Worm (Caenorhabditis elegans) whole organism, midembryonic: ENCODE data around the gene R186.3.

Experiments
- T22C8.4 ChIP-seq: fragments of 200-800 bp; sonication (Bioruptor generic); IDR thresholded peaks from 2 replicates; pipeline ENCODE4 v1.3.6; 2022; ENCODE audit warnings: missing genetic modification characterization, missing compliant biosample characterization
- cog-1 ChIP-seq: sonication (generic microtip); optimal IDR thresholded peaks from 2 replicates; lab custom pipeline; 2016; ENCODE audit warnings: missing genetic modification characterization, missing compliant biosample characterization
- flt-1 ChIP-seq: fragments of 200-800 bp; sonication (Bioruptor generic); IDR thresholded peaks from 2 replicates; pipeline ENCODE4 v1.3.6; 2022; ENCODE audit warnings: missing genetic modification characterization, missing compliant biosample characterization
- klf-2 ChIP-seq: fragments of 200-800 bp; sonication (Bioruptor generic); conservative IDR thresholded peaks from 2 replicates; pipeline ENCODE4 v1.3.6; 2022; ENCODE audit warnings: missing genetic modification reagents, missing genetic modification characterization, missing compliant biosample characterization
- med-1 ChIP-seq: sonication (generic microtip); optimal IDR thresholded peaks from 2 replicates; lab custom pipeline; 2017; ENCODE audit warnings: missing genetic modification characterization, mild to moderate bottlenecking, missing compliant biosample characterization, antibody characterized with exemption, missing genetic modification reagents; ENCODE audit not compliant: insufficient read depth
- ref-1 ChIP-seq: fragments of 200-800 bp; sonication (Bioruptor generic); conservative IDR thresholded peaks from 2 replicates; pipeline ENCODE4 v1.3.6; 2022; ENCODE audit warnings: missing genetic modification reagents, missing genetic modification characterization, missing compliant biosample characterization
- tab-1 ChIP-seq: fragments of 200-800 bp; sonication (Bioruptor generic); IDR thresholded peaks from 2 replicates; pipeline ENCODE4 v1.3.6; 2022; ENCODE audit warnings: missing genetic modification characterization, missing compliant biosample characterization
- ztf-23 ChIP-seq: fragments of 200-800 bp; sonication (Bioruptor generic); IDR thresholded peaks from 2 replicates; pipeline ENCODE4 v1.3.6; 2022; ENCODE audit warnings: missing genetic modification reagents, missing genetic modification characterization, missing compliant biosample characterization
- ztf-29 ChIP-seq: fragments of 200-800 bp; sonication (Bioruptor generic); IDR thresholded peaks from 2 replicates; pipeline ENCODE4 v1.3.6; 2022; ENCODE audit warnings: missing genetic modification reagents, missing genetic modification characterization, missing compliant biosample characterization

Gene R186.3

DNA sequence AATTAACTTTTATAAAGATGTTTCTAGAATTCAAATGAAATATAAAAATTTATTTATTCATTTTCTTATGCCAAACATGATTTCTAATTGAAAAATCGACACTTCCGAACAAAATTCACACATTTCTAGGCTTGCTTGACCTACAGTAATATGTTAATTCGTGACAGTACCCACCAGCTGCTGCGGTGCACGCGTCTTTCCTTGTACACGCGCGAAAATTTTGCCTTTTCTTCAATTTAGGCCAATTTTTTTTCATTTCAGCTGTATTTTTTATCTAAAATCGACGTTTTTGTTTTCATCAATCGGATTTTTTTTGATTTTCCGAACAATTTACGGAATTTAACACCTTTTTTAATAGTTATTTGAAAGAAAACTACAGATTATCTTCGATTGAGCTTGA lies 33.1 kb upstream of the R186.3 start:
- TF ChIP-seq klf-2 (GFP tag; lab: Robert Waterston, UW) (no peak), flt-1 (no peak), ref-1 (GFP tag; lab: Robert Waterston, UW) (no peak), ztf-29 (GFP tag; lab: Robert Waterston, UW) (no peak), ztf-23 (GFP tag; lab: Robert Waterston, UW) (no peak), cog-1 (tag; lab: Kevin White, UChicago) (no peak), tab-1 (GFP tag; lab: Robert Waterston, UW) (no peak), med-1 (GFP tag; lab: Kevin White, UChicago) (no peak), T22C8.4 (GFP tag; lab: Robert Waterston, UW) (no peak)

DNA sequence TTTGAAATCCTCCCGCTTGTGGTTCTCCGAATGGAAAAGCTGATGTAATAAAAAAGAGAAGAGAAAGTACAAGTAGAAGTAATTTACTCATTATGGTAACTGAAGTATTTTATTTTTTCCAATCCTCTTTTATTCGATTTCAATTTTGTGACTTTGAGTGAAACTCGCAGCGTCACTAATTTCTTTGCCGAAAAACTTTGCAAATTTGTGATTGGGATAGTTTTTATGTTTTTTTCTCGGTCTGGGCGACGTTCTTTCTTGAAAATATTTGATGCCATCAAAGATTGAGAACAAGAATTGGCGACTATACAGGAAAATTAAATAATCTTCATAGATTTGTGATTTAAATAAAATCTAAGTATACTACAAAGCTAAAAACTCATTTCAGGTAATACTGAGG lies 32.5 kb upstream of the R186.3 start, which contains the start of gene far-4:
Gene far-4, minus strand, starts transcription at position 101 of the 400 bp plus-strand sequence.
- TF ChIP-seq ref-1 (GFP tag; lab: Robert Waterston, UW), result no peak
- TF ChIP-seq med-1 (GFP tag; lab: Kevin White, UChicago), result no peak
- no peak for TF ChIP-seq ztf-29 (GFP tag; lab: Robert Waterston, UW)
- no peak for TF ChIP-seq klf-2 (GFP tag; lab: Robert Waterston, UW)

- TF ChIP-seq cog-1 (tag; lab: Kevin White, UChicago) (no peak), klf-2 (GFP tag; lab: Robert Waterston, UW) (no peak), ref-1 (GFP tag; lab: Robert Waterston, UW) (no peak), flt-1 (no peak), T22C8.4 (GFP tag; lab: Robert Waterston, UW) (no peak)
Measured at ce11 chrV:12997422-12997821, 30.4 kb upstream of the R186.3 start, which contains the start of gene far-3. Gene far-3, minus strand, starts transcription at chrV:12997522.

ce11 chrV:12995269-12995668 lies 28.3 kb upstream of the R186.3 start, which contains the start of gene far-5:
Gene far-5, plus strand, starts transcription at chrV:12995569.
- no peak for TF ChIP-seq ztf-29 (GFP tag; lab: Robert Waterston, UW)
- TF ChIP-seq ztf-23 (GFP tag; lab: Robert Waterston, UW), result no peak
- no peak for TF ChIP-seq T22C8.4 (GFP tag; lab: Robert Waterston, UW)
- no peak for TF ChIP-seq cog-1 (tag; lab: Kevin White, UChicago)
- no peak for TF ChIP-seq med-1 (GFP tag; lab: Kevin White, UChicago)
- TF ChIP-seq klf-2 (GFP tag; lab: Robert Waterston, UW), result no peak
- TF ChIP-seq flt-1, result no peak
- TF ChIP-seq tab-1 (GFP tag; lab: Robert Waterston, UW), result no peak
- TF ChIP-seq ref-1 (GFP tag; lab: Robert Waterston, UW), result no peak

ce11 chrV:12992891-12993290 lies 25.9 kb upstream of the R186.3 start, which contains the start of the genes F15B9.11 and dsl-7:
Gene F15B9.11, minus strand, starts transcription at chrV:12992895.
Gene dsl-7, plus strand, starts transcription at chrV:12993150.
- no peak for TF ChIP-seq tab-1 (GFP tag; lab: Robert Waterston, UW)
- TF ChIP-seq med-1 (GFP tag; lab: Kevin White, UChicago), result no peak
- TF ChIP-seq T22C8.4 (GFP tag; lab: Robert Waterston, UW), result no peak
- TF ChIP-seq klf-2 (GFP tag; lab: Robert Waterston, UW), result no peak
- no peak for TF ChIP-seq ztf-29 (GFP tag; lab: Robert Waterston, UW)
- TF ChIP-seq ref-1 (GFP tag; lab: Robert Waterston, UW), result no peak
- TF ChIP-seq ztf-23 (GFP tag; lab: Robert Waterston, UW), result no peak
- TF ChIP-seq cog-1 (tag; lab: Kevin White, UChicago), result no peak
- no peak for TF ChIP-seq flt-1

DNA sequence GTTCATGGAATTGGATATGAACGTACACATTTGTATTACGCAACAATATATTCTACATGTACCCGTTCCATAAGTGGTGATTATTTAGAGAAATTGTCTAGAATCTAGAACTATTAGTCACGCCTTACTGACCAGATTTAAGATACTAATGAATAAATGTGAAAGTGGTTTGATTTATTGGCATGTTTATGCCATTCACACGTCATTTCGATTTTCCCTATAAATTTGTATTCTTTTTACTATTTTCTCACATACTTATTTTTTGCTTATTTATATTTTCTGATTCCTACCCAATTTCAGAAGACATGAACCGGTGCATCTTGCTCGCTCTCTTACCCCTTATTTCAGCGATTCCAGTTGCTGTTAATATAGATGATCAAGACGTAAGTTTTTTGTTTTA lies 21.2 kb upstream of the R186.3 start, which contains the start of gene F15B9.8:
Gene F15B9.8, plus strand, starts transcription at position 301 of the 400 bp plus-strand sequence.
- TF ChIP-seq ztf-29 (GFP tag; lab: Robert Waterston, UW) (no peak), flt-1 (no peak), cog-1 (tag; lab: Kevin White, UChicago) (no peak), med-1 (GFP tag; lab: Kevin White, UChicago) (no peak)

DNA sequence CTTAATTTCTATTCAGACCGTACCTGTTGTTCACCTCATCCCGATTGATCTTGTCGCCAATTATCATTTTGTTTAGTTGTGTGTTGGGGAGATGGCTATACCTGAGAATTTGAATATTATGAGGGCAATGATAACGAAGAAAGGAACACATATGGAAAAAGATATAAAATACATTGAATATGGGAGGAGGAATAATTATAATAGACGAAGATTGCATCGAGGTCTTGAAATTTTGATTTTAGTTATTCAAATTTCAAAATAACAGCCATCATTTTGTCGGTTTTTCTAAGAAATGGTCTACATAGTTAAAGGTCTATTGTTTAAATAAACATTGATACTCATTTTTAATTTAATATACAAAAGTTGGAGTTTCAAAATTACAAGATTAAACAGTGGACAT lies 20.1 kb upstream of the R186.3 start, which contains the start of gene shw-3:
Gene shw-3, minus strand, starts transcription at position 101 of the 400 bp plus-strand sequence.
- no peak for TF ChIP-seq flt-1
- TF ChIP-seq ztf-29 (GFP tag; lab: Robert Waterston, UW), result no peak
- TF ChIP-seq ztf-23 (GFP tag; lab: Robert Waterston, UW), result no peak
- no peak for TF ChIP-seq klf-2 (GFP tag; lab: Robert Waterston, UW)
- TF ChIP-seq tab-1 (GFP tag; lab: Robert Waterston, UW), result no peak
- no peak for TF ChIP-seq cog-1 (tag; lab: Kevin White, UChicago)
- no peak for TF ChIP-seq ref-1 (GFP tag; lab: Robert Waterston, UW)
- no peak for TF ChIP-seq med-1 (GFP tag; lab: Kevin White, UChicago)
- no peak for TF ChIP-seq T22C8.4 (GFP tag; lab: Robert Waterston, UW)

DNA sequence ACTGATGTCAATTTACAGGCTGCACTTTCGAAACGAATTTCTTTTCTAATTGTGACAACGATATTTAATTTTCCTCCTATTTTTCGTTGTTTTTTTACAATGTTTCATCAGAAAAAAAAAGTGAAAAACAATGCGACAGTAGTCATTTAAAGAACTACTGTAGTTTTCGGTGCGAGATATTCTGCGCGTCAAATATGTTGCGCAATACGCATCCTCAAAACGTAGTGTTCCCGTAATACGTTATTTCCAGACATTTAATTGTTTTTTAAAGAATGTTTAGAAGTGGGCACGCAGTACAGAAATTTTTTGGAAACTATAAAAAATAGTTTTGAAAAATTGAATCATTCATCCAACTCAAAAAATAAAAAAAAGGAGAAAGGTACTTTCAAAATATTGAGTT lies 7.0 kb upstream of the R186.3 start:
- TF ChIP-seq T22C8.4 (GFP tag; lab: Robert Waterston, UW) (no peak), tab-1 (GFP tag; lab: Robert Waterston, UW) (no peak), ztf-23 (GFP tag; lab: Robert Waterston, UW) (no peak)

DNA sequence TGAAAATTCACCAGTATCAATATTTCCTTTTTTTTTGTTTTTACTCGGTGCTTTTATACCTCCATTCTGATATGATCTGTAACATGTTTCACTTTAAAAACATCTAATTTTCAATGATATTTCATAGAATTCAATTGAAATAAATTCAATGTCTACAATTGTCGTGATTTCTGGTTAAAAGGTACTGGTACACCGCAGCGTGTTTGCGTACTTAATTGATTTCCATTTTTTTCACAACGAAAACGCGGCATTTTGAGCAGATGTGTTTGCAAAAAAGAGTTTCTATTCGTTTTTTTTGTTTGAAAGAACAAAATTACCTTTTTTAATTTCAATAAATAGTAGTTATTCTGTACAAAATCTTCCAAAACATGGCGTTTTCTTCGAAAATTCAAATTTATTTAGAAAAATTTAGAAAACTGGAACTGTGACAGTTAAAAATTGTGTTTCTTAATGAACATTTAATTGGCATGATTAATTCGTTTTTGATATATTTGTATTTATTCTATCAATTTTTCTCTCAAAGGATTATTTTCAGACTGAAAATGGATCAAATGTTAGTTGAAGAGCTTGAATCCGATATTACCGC lies 3.7 kb upstream of the R186.3 start, which contains the start of gene pnn-1:
Gene pnn-1, plus strand, starts transcription at position 536 of the 586 bp plus-strand sequence.
- TF ChIP-seq cog-1 (tag; lab: Kevin White, UChicago) (no peak), tab-1 (GFP tag; lab: Robert Waterston, UW) (no peak), klf-2 (GFP tag; lab: Robert Waterston, UW) (no peak), ztf-23 (GFP tag; lab: Robert Waterston, UW) (no peak), flt-1 (no peak), ztf-29 (GFP tag; lab: Robert Waterston, UW) (no peak), med-1 (GFP tag; lab: Kevin White, UChicago) (no peak), T22C8.4 (GFP tag; lab: Robert Waterston, UW) (no peak), ref-1 (GFP tag; lab: Robert Waterston, UW) (no peak)
